Worm (Caenorhabditis elegans): ENCODE results near the gene K02C4.3.

K02C4.3 gene

ce11 chrII:8131413-8131966 lies 44.8 kb upstream of the K02C4.3 start (continued):
- TF ChIP-seq ztf-4 (tag; optimal IDR thresholded peaks at IDR 0.05): peak; percentile 48
- TF ChIP-seq mef-2 (tag; optimal IDR thresholded peaks at IDR 0.05): peak; percentile 2
- TF ChIP-seq efl-1 (optimal IDR thresholded peaks at IDR 0.05): peak; percentile 19 to 20
- TF ChIP-seq efl-1 (GFP tag; optimal IDR thresholded peaks at IDR 0.05 in 1 of 2): peak in 1 of 2 experiments; percentile 61
- TF ChIP-seq skn-1 (tag; optimal IDR thresholded peaks at IDR 0.05): peak; percentile 2
- TF ChIP-seq sup-37 (GFP tag; optimal IDR thresholded peaks at IDR 0.05): no peak
- TF ChIP-seq ces-1 (GFP tag; optimal IDR thresholded peaks at IDR 0.05): no peak
- TF ChIP-seq swsn-7 (tag; optimal IDR thresholded peaks at IDR 0.05): peak; percentile 42
- TF ChIP-seq F16B12.6 (tag; optimal IDR thresholded peaks at IDR 0.05): peak; percentile 17
- peak; percentile 87 for TF ChIP-seq lin-14 (GFP tag; optimal IDR thresholded peaks at IDR 0.05)
- peak; percentile 32 for TF ChIP-seq mep-1 (tag; optimal IDR thresholded peaks at IDR 0.05)
- TF ChIP-seq isw-1 (GFP tag; IDR thresholded peaks at IDR 0.05): no peak

- no peak for TF ChIP-seq ces-1 (GFP tag; optimal IDR thresholded peaks at IDR 0.05)
- no peak for TF ChIP-seq F16B12.6 (tag; optimal IDR thresholded peaks at IDR 0.05)
- no peak for TF ChIP-seq Y116A8C.19 (tag; optimal IDR thresholded peaks at IDR 0.05; ENCODE audit: borderline replicate concordance)
- TF ChIP-seq C34B4.2 (tag; optimal IDR thresholded peaks at IDR 0.05): no peak
- TF ChIP-seq nhr-76 (tag; optimal IDR thresholded peaks at IDR 0.05): no peak
- TF ChIP-seq sox-4 (tag; optimal IDR thresholded peaks at IDR 0.05): no peak
- TF ChIP-seq nhr-19 (GFP tag; conservative IDR thresholded peaks at IDR 0.05): no peak
- TF ChIP-seq blmp-1 (tag; optimal IDR thresholded peaks at IDR 0.05): peak; percentile 21
- TF ChIP-seq rnt-1 (tag; optimal IDR thresholded peaks at IDR 0.05): no peak
- TF ChIP-seq C04F5.9 (tag; optimal IDR thresholded peaks at IDR 0.05): no peak
- no peak for TF ChIP-seq fkh-8 (tag; optimal IDR thresholded peaks at IDR 0.05)
- no peak for TF ChIP-seq alr-1 (tag; optimal IDR thresholded peaks at IDR 0.05; ENCODE audit: borderline replicate concordance)
- TF ChIP-seq sup-37 (GFP tag; optimal IDR thresholded peaks at IDR 0.05): no peak
- TF ChIP-seq skn-1 (tag; optimal IDR thresholded peaks at IDR 0.05): peak; percentile 24
- TF ChIP-seq elt-3 (tag; optimal IDR thresholded peaks at IDR 0.05): no peak
- no peak for TF ChIP-seq pag-3 (tag; optimal IDR thresholded peaks at IDR 0.05; ENCODE audit: borderline replicate concordance, insufficient read depth)
- TF ChIP-seq mab-9 (GFP tag; IDR thresholded peaks at IDR 0.05): no peak
- TF ChIP-seq aha-1 (tag; optimal IDR thresholded peaks at IDR 0.05): no peak
- TF ChIP-seq lin-35 (GFP tag; optimal IDR thresholded peaks at IDR 0.05): no peak
- TF ChIP-seq mep-1 (tag; optimal IDR thresholded peaks at IDR 0.05): peak; percentile 8
- no peak for TF ChIP-seq irx-1 (tag; optimal IDR thresholded peaks at IDR 0.05)
- peak; percentile 33 for TF ChIP-seq lin-14 (GFP tag; optimal IDR thresholded peaks at IDR 0.05)
- no peak for TF ChIP-seq ztf-4 (tag; optimal IDR thresholded peaks at IDR 0.05)
- no peak for TF ChIP-seq unc-98 (GFP tag; IDR thresholded peaks at IDR 0.05)
- TF ChIP-seq fkh-4 (tag; optimal IDR thresholded peaks at IDR 0.05; ENCODE audit: borderline replicate concordance): no peak
- TF ChIP-seq elt-2 (tag; optimal IDR thresholded peaks at IDR 0.05): no peak
- TF ChIP-seq hpl-2 (GFP tag; optimal IDR thresholded peaks at IDR 0.05): no peak
- no peak for TF ChIP-seq snpc-4 (tag; optimal IDR thresholded peaks at IDR 0.05)
- peak; percentile 5 for TF ChIP-seq aly-2 (tag; optimal IDR thresholded peaks at IDR 0.05)
- TF ChIP-seq pax-3 (tag; optimal IDR thresholded peaks at IDR 0.05): no peak
- no peak for TF ChIP-seq isw-1 (GFP tag; IDR thresholded peaks at IDR 0.05)
- no peak for TF ChIP-seq pqm-1 (tag; optimal IDR thresholded peaks at IDR 0.05)
Measured at ce11 chrII:8130792-8131191, 44.1 kb upstream of the K02C4.3 start.

- TF ChIP-seq sup-37 (GFP tag; optimal IDR thresholded peaks at IDR 0.05) (no peak), nhr-71 (tag; optimal IDR thresholded peaks at IDR 0.05) (peak; percentile 71), zip-4 (GFP tag; optimal IDR thresholded peaks at IDR 0.05) (no peak), unc-98 (GFP tag; IDR thresholded peaks at IDR 0.05) (no peak), ama-1 (optimal IDR thresholded peaks at IDR 0.05) (no peak), lin-14 (GFP tag; optimal IDR thresholded peaks at IDR 0.05) (peak; percentile 63), hlh-4 (tag; optimal IDR thresholded peaks at IDR 0.05) (no peak), grh-1 (GFP tag; IDR thresholded peaks at IDR 0.05) (no peak), egl-13 (tag; optimal IDR thresholded peaks at IDR 0.05) (no peak), nhr-28 (tag; optimal IDR thresholded peaks at IDR 0.05) (no peak), hlh-17 (GFP tag; optimal IDR thresholded peaks at IDR 0.05; ENCODE audit: borderline replicate concordance) (no peak), tbx-2 (tag; optimal IDR thresholded peaks at IDR 0.05) (no peak), ceh-82 (tag; optimal IDR thresholded peaks at IDR 0.05) (no peak), Y116A8C.19 (tag; optimal IDR thresholded peaks at IDR 0.05; ENCODE audit: borderline replicate concordance) (no peak), jun-1 (tag; optimal IDR thresholded peaks at IDR 0.05) (no peak), snu-23 (GFP tag; optimal IDR thresholded peaks at IDR 0.05) (peak; percentile 3), C04F5.9 (tag; optimal IDR thresholded peaks at IDR 0.05) (no peak), xbp-1 (tag; optimal IDR thresholded peaks at IDR 0.05) (peak; percentile 3), vab-15 (tag; optimal IDR thresholded peaks at IDR 0.05) (no peak)
Measured at ce11 chrII:8129495-8130010, 42.9 kb upstream of the K02C4.3 start, which contains the start of gene ulp-4. ulp-4 (plus strand) TSS chrII:8129960.
